Fruit fly (Drosophila melanogaster) whole organism, embryonic: ENCODE results near the gene Aps.

Source experiments
- CG10462 ChIP-seq: fragments of 200-800 bp; sonication (Bioruptor generic); optimal IDR thresholded peaks from 2 replicates; lab custom pipeline; 2016; ENCODE audit warnings: missing biosample characterization, missing genetic modification characterization
- CG10565 ChIP-seq: fragments of 200-800 bp; sonication (Bioruptor generic); optimal IDR thresholded peaks from 3 replicates; lab custom pipeline; 2016; ENCODE audit warnings: missing biosample characterization, mild to moderate bottlenecking, missing genetic modification characterization
- CG10959 ChIP-seq: fragments of 200-800 bp; sonication (Bioruptor generic); IDR thresholded peaks from 2 replicates; pipeline ENCODE4 v1.3.6; 2022; ENCODE audit warnings: missing biosample characterization, missing genetic modification characterization
- CG10979 ChIP-seq: fragments of 200-800 bp; sonication (Bioruptor generic); optimal IDR thresholded peaks from 2 replicates; lab custom pipeline; 2018; ENCODE audit warnings: missing biosample characterization, mild to moderate bottlenecking, missing genetic modification characterization, moderate library complexity
- CG11398 ChIP-seq: fragments of 200-800 bp; sonication (Bioruptor generic); optimal IDR thresholded peaks from 2 replicates; lab custom pipeline; 2016; ENCODE audit warnings: missing biosample characterization, missing genetic modification characterization
- CG11456 ChIP-seq: fragments of 200-800 bp; sonication (Bioruptor generic); IDR thresholded peaks from 3 replicates; pipeline ENCODE4 v1.3.6; 2022; ENCODE audit warnings: missing biosample characterization, missing genetic modification characterization
- CG12071 ChIP-seq: fragments of 200-800 bp; sonication (Bioruptor generic); optimal IDR thresholded peaks from 3 replicates; lab custom pipeline; 2018; ENCODE audit warnings: missing biosample characterization, mild to moderate bottlenecking, missing genetic modification characterization
- CG1233 ChIP-seq: fragments of 200-800 bp; sonication (Bioruptor generic); optimal IDR thresholded peaks from 4 replicates; lab custom pipeline; 2018; ENCODE audit warnings: missing biosample characterization, mild to moderate bottlenecking, missing genetic modification characterization
- CG12391 ChIP-seq: fragments of 200-800 bp; sonication (Bioruptor generic); optimal IDR thresholded peaks from 3 replicates; lab custom pipeline; 2018; ENCODE audit warnings: missing biosample characterization, mild to moderate bottlenecking, missing genetic modification characterization, moderate library complexity
- CG13123 ChIP-seq: fragments of 200-800 bp; sonication (Bioruptor generic); optimal IDR thresholded peaks from 2 replicates; lab custom pipeline; 2016; ENCODE audit warnings: missing biosample characterization, missing genetic modification characterization
- CG13424 ChIP-seq: fragments of 200-800 bp; sonication (Bioruptor generic); optimal IDR thresholded peaks from 2 replicates; lab custom pipeline; 2019; ENCODE audit warnings: missing biosample characterization, mild to moderate bottlenecking, missing genetic modification characterization, moderate library complexity
- CG14667 ChIP-seq: fragments of 200-800 bp; sonication (Bioruptor generic); IDR thresholded peaks from 2 replicates; pipeline ENCODE4 v1.3.6; 2022; ENCODE audit warnings: missing biosample characterization, missing genetic modification characterization
- CG1647 ChIP-seq: fragments of 200-800 bp; sonication (Bioruptor generic); optimal IDR thresholded peaks from 3 replicates; lab custom pipeline; 2016; ENCODE audit warnings: missing biosample characterization, missing genetic modification characterization
- CG17612 ChIP-seq: fragments of 200-800 bp; sonication (Bioruptor generic); IDR thresholded peaks from 2 replicates; pipeline ENCODE4 v1.3.6; 2022; ENCODE audit warnings: missing biosample characterization, missing genetic modification characterization
- CG17802 ChIP-seq: fragments of 200-800 bp; sonication (Bioruptor generic); optimal IDR thresholded peaks from 2 replicates; lab custom pipeline; 2018; ENCODE audit warnings: missing biosample characterization, mild to moderate bottlenecking, missing genetic modification characterization, moderate library complexity
- CG17912 ChIP-seq: fragments of 200-800 bp; sonication (Bioruptor generic); optimal IDR thresholded peaks from 2 replicates; lab custom pipeline; 2018; ENCODE audit warnings: missing biosample characterization, mild to moderate bottlenecking, missing genetic modification characterization
- CG2875 ChIP-seq: fragments of 200-800 bp; sonication (Bioruptor generic); optimal IDR thresholded peaks from 2 replicates; lab custom pipeline; 2017; ENCODE audit warnings: missing biosample characterization, mild to moderate bottlenecking, missing genetic modification characterization, missing genetic modification reagents
- CG31365 ChIP-seq: fragments of 200-800 bp; sonication (Bioruptor generic); optimal IDR thresholded peaks from 2 replicates; lab custom pipeline; 2018; ENCODE audit warnings: missing biosample characterization, mild to moderate bottlenecking, missing genetic modification characterization
- CG4328 ChIP-seq: fragments of 200-800 bp; sonication (Bioruptor generic); optimal IDR thresholded peaks from 3 replicates; lab custom pipeline; 2017; ENCODE audit warnings: missing biosample characterization, missing genetic modification reagents, missing genetic modification characterization
- CG4854 ChIP-seq: fragments of 200-800 bp; sonication (Bioruptor generic); optimal IDR thresholded peaks from 2 replicates; lab custom pipeline; 2016; ENCODE audit warnings: missing biosample characterization, missing genetic modification characterization, inconsistent platforms
- CG5245 ChIP-seq: fragments of 200-800 bp; sonication (Bioruptor generic); optimal IDR thresholded peaks from 3 replicates; lab custom pipeline; 2016; ENCODE audit warnings: missing biosample characterization, missing genetic modification characterization
- CG7928 ChIP-seq: fragments of 200-800 bp; sonication (Bioruptor generic); optimal IDR thresholded peaks from 2 replicates; lab custom pipeline; 2017; ENCODE audit warnings: missing biosample characterization, mild to moderate bottlenecking, missing genetic modification characterization
- CG9797 ChIP-seq: fragments of 200-800 bp; sonication (Bioruptor generic); optimal IDR thresholded peaks from 3 replicates; lab custom pipeline; 2018; ENCODE audit warnings: missing biosample characterization, mild to moderate bottlenecking, missing genetic modification characterization
- CG9817 ChIP-seq: fragments of 200-800 bp; sonication (Bioruptor generic); optimal IDR thresholded peaks from 2 replicates; lab custom pipeline; 2018; ENCODE audit warnings: missing biosample characterization, mild to moderate bottlenecking, missing genetic modification characterization, moderate library complexity
- Dad ChIP-seq: fragments of 200-800 bp; sonication (Bioruptor generic); optimal IDR thresholded peaks from 3 replicates; lab custom pipeline; 2016; ENCODE audit warnings: missing biosample characterization, missing genetic modification characterization
- HmgZ ChIP-seq: fragments of 200-800 bp; sonication (Bioruptor generic); optimal IDR thresholded peaks from 2 replicates; lab custom pipeline; 2018; ENCODE audit warnings: missing biosample characterization, mild to moderate bottlenecking, missing genetic modification characterization
- Hsf ChIP-seq: fragments of 200-800 bp; sonication (Bioruptor generic); optimal IDR thresholded peaks from 3 replicates; lab custom pipeline; 2016; ENCODE audit warnings: missing biosample characterization, missing genetic modification characterization
- MBD-R2 ChIP-seq: fragments of 200-800 bp; sonication (Bioruptor generic); IDR thresholded peaks from 2 replicates; pipeline ENCODE4 v1.3.6; 2022; ENCODE audit warnings: missing biosample characterization, missing genetic modification characterization
- Oli ChIP-seq: fragments of 200-800 bp; sonication (Bioruptor generic); optimal IDR thresholded peaks from 2 replicates; lab custom pipeline; 2018; ENCODE audit warnings: missing biosample characterization, mild to moderate bottlenecking, missing genetic modification characterization, moderate library complexity
- Pdp1 ChIP-seq, 2 experiments: fragments of 200-800 bp; sonication (Bioruptor generic); optimal IDR thresholded peaks; 3 replicates each; lab custom pipeline; 2016; ENCODE audit warnings: missing biosample characterization in 2 of 2, missing genetic modification characterization in 2 of 2, mild to moderate bottlenecking in 1 of 2, moderate library complexity in 1 of 2
- Sin3A ChIP-seq: fragments of >200 bp; optimal IDR thresholded peaks from 2 replicates; lab custom pipeline; 2018
- TFAM ChIP-seq: fragments of 200-800 bp; sonication (Bioruptor generic); optimal IDR thresholded peaks from 2 replicates; lab custom pipeline; 2017; ENCODE audit warnings: missing biosample characterization, missing genetic modification characterization, inconsistent platforms
- Trl ChIP-seq, 3 experiments: fragments of >200 bp in 2 of 3; fragments of 200-800 bp in 1 of 3; sonication (Bioruptor generic) in 1 of 3; optimal IDR thresholded peaks; 2 replicates in 1 of 3; 3 replicates in 2 of 3; lab custom pipeline; 2016 to 2017; ENCODE audit warnings: missing biosample characterization in 1 of 3, missing genetic modification characterization in 1 of 3
- az2 ChIP-seq: fragments of 200-800 bp; sonication (Bioruptor generic); optimal IDR thresholded peaks from 3 replicates; lab custom pipeline; 2016; ENCODE audit warnings: missing biosample characterization, missing genetic modification characterization
- bab2 ChIP-seq: fragments of 200-800 bp; sonication (Bioruptor generic); optimal IDR thresholded peaks from 2 replicates; lab custom pipeline; 2016; ENCODE audit warnings: missing biosample characterization, missing genetic modification characterization
- bsh ChIP-seq, 2 experiments: fragments of 200-800 bp; sonication (Bioruptor generic); optimal IDR thresholded peaks; 2 replicates each; lab custom pipeline; 2017 to 2018; ENCODE audit warnings: mild to moderate bottlenecking in 2 of 2, missing biosample characterization in 2 of 2, missing genetic modification characterization in 2 of 2, moderate library complexity in 1 of 2
- da ChIP-seq: fragments of 200-800 bp; sonication (Bioruptor generic); optimal IDR thresholded peaks from 2 replicates; lab custom pipeline; 2016; ENCODE audit warnings: missing biosample characterization, missing genetic modification characterization
- dpn ChIP-seq, 2 experiments: fragments of 200-800 bp; sonication (Bioruptor generic); optimal IDR thresholded peaks; 3 replicates each; lab custom pipeline; 2016; ENCODE audit warnings: missing biosample characterization in 2 of 2, missing genetic modification characterization in 2 of 2
- dysf ChIP-seq: fragments of 200-800 bp; sonication (Bioruptor generic); IDR thresholded peaks from 3 replicates; pipeline ENCODE4 v1.3.6; 2022; ENCODE audit warnings: missing biosample characterization, missing genetic modification characterization
- gcm ChIP-seq: fragments of 200-800 bp; sonication (Bioruptor generic); optimal IDR thresholded peaks from 2 replicates; lab custom pipeline; 2019; ENCODE audit warnings: missing biosample characterization, mild to moderate bottlenecking, missing genetic modification characterization, moderate library complexity
- gsb ChIP-seq: fragments of 200-800 bp; sonication (Bioruptor generic); IDR thresholded peaks from 2 replicates; pipeline ENCODE4 v1.3.6; 2022; ENCODE audit warnings: missing biosample characterization, missing genetic modification characterization
- kni ChIP-seq: fragments of 200-800 bp; sonication (Bioruptor generic); optimal IDR thresholded peaks from 3 replicates; lab custom pipeline; 2017; ENCODE audit warnings: mild to moderate bottlenecking, missing biosample characterization, missing genetic modification reagents, missing genetic modification characterization
- lilli ChIP-seq: fragments of 200-800 bp; sonication (Bioruptor generic); optimal IDR thresholded peaks from 3 replicates; lab custom pipeline; 2016; ENCODE audit warnings: missing biosample characterization, missing genetic modification characterization
- oc ChIP-seq: fragments of 200-800 bp; sonication (Bioruptor generic); optimal IDR thresholded peaks from 2 replicates; lab custom pipeline; 2018; ENCODE audit warnings: missing biosample characterization, mild to moderate bottlenecking, missing genetic modification characterization, moderate library complexity
- pb ChIP-seq: fragments of 200-800 bp; sonication (Bioruptor generic); optimal IDR thresholded peaks from 3 replicates; lab custom pipeline; 2016; ENCODE audit warnings: missing biosample characterization, missing genetic modification characterization
- pfk ChIP-seq: fragments of 200-800 bp; sonication (Bioruptor generic); optimal IDR thresholded peaks from 2 replicates; lab custom pipeline; 2018; ENCODE audit warnings: missing biosample characterization, mild to moderate bottlenecking, missing genetic modification characterization, moderate library complexity
- sens ChIP-seq: fragments of 200-800 bp; sonication (Bioruptor generic); peaks from one replicate; lab custom pipeline; 2016; ENCODE audit warnings: missing biosample characterization, missing genetic modification characterization
- tgo ChIP-seq: fragments of 200-800 bp; sonication (Bioruptor generic); IDR thresholded peaks from 3 replicates; pipeline ENCODE4 v1.3.6; 2022; ENCODE audit warnings: missing biosample characterization, missing genetic modification characterization
- usp ChIP-seq: fragments of >200 bp; optimal IDR thresholded peaks from 2 replicates; lab custom pipeline; 2017; ENCODE audit warnings: missing biosample characterization, missing genetic modification characterization
- vvl ChIP-seq: fragments of 200-800 bp; sonication (Bioruptor generic); IDR thresholded peaks from 2 replicates; pipeline ENCODE4 v1.3.6; 2022; ENCODE audit warnings: missing biosample characterization, missing genetic modification characterization
- yki ChIP-seq: fragments of >200 bp; optimal IDR thresholded peaks from 3 replicates; lab custom pipeline; 2018

Gene Aps

DNA sequence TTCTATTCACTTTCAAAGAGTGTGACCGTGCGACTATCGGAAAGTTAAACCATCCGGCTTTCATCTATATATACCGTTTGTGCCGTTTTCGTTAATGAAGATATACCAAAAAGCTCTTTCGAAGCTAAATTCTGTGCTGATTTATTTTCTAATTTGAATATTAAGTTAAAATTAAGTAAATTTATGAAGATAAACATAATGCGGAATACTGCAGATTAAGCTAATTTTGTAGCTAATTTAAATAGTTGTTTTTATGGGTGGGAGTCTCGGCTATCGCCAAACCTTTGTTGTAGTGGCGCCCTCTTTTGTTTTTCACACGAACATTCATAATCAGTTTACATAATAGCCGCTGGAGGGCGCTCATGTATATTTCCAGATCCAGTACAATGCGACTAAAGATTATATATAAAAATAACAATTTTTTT, at the start of gene Aps (continued):
- TF ChIP-seq CG11398 (no peak), CG7928 (GFP tag; lab: Kevin White, UChicago) (no peak), CG9817 (tag; lab: Kevin White, UChicago) (peak; percentile 59), CG10979 (peak; percentile 1), Sin3A (lab: Kevin White, UChicago) (peak; percentile 57), CG17912 (peak; percentile 47), CG17802 (tag; lab: Kevin White, UChicago) (peak; percentile 5), CG10462 (GFP tag; lab: Kevin White, UChicago) (no peak), CG13424 (tag; lab: Kevin White, UChicago) (peak; percentile 22), az2 (GFP tag; lab: Kevin White, UChicago) (peak; percentile 62), Dad (GFP tag; lab: Kevin White, UChicago) (no peak), da (GFP tag; lab: Kevin White, UChicago) (no peak), CG10565 (GFP tag; lab: Kevin White, UChicago) (no peak), dysf (peak; percentile 57; the same call in 2 of the 3 replicates), oc (tag; lab: Kevin White, UChicago) (peak; percentile 13), CG5245 (GFP tag; lab: Kevin White, UChicago) (peak; percentile 56), yki (lab: Kevin White, UChicago) (no peak), CG10959 (GFP tag; lab: Robert Waterston, UW) (0 out of 2 replicates have a peak, but pooled peaks have one; percentile 16), CG12391 (tag; lab: Kevin White, UChicago) (peak; percentile 59), Trl (optimal IDR thresholded peaks at IDR 0.05; lab: Kevin White, UChicago) (no peak), Trl (GFP tag; optimal IDR thresholded peaks at IDR 0.05; lab: Kevin White, UChicago) (no peak), CG4328 (GFP tag; lab: Kevin White, UChicago) (no peak), tgo (GFP tag; lab: Robert Waterston, UW) (peak; percentile 52), pfk (GFP tag; lab: Kevin White, UChicago) (no peak), vvl (GFP tag; lab: Robert Waterston, UW) (peak; percentile 74), usp (GFP tag; lab: Kevin White, UChicago) (no peak), CG31365 (no peak), bsh (GFP tag; optimal IDR thresholded peaks at IDR 0.05; lab: Kevin White, UChicago) (peak in 1 of 2 experiments; percentile 21), CG12071 (GFP tag; lab: Kevin White, UChicago) (no peak), CG14667 (GFP tag; lab: Robert Waterston, UW) (peak; percentile 50), HmgZ (tag; lab: Kevin White, UChicago) (no peak), CG17612 (no peak), MBD-R2 (GFP tag; lab: Robert Waterston, UW) (0 out of 2 replicates have a peak, but pooled peaks have one; percentile 25), gcm (GFP tag; lab: Kevin White, UChicago) (no peak), gsb (GFP tag; lab: Robert Waterston, UW) (0 out of 2 replicates have a peak, but pooled peaks have one; percentile 19), CG9797 (GFP tag; lab: Kevin White, UChicago) (peak; percentile 87), pb (no peak), Oli (tag; lab: Kevin White, UChicago) (no peak), kni (GFP tag; lab: Kevin White, UChicago) (no peak), dpn (GFP tag; optimal IDR thresholded peaks at IDR 0.05; lab: Kevin White, UChicago) (peak in 1 of 2 experiments; percentile 67), CG1233 (GFP tag; lab: Kevin White, UChicago) (peak; percentile 2), lilli (GFP tag; lab: Kevin White, UChicago) (peak; percentile 40), Pdp1 (GFP tag; optimal IDR thresholded peaks at IDR 0.05; lab: Kevin White, UChicago) (peak; percentile 47 to 65), TFAM (GFP tag; lab: Kevin White, UChicago) (no peak), sens (peak; percentile 17), bab2 (GFP tag; lab: Kevin White, UChicago) (peak; percentile 55), CG1647 (GFP tag; lab: Kevin White, UChicago) (peak; percentile 19), CG2875 (GFP tag; lab: Kevin White, UChicago) (no peak), CG11456 (GFP tag; lab: Robert Waterston, UW) (peak; percentile 91), CG4854 (GFP tag; lab: Kevin White, UChicago) (no peak), CG13123 (GFP tag; lab: Kevin White, UChicago) (peak; percentile 45), Hsf (peak; percentile 68)
